Worm (Caenorhabditis elegans): ENCODE results near the gene ras-1.

ce11 chrII:12328994-12329393, 23.0 kb downstream of the ras-1 start, which contains the start of gene sre-55:
- TF ChIP-seq W03F9.2 (tag; optimal IDR thresholded peaks at IDR 0.05): no peak
- TF ChIP-seq him-1 (tag; optimal IDR thresholded peaks at IDR 0.05): no peak
- TF ChIP-seq dao-5 (tag; optimal IDR thresholded peaks at IDR 0.05): no peak
